Worm (Caenorhabditis elegans) whole organism, young adult: Measurements from ENCODE around the gene C35B1.4.

ENCODE experiments used
- B0019.2 ChIP-seq: fragments of 200-800 bp; sonication (Bioruptor generic); conservative IDR thresholded peaks from 2 replicates; pipeline ENCODE4 v1.3.6; 2022; ENCODE audit warnings: missing genetic modification reagents, missing genetic modification characterization, missing compliant biosample characterization
- B0336.3 ChIP-seq: fragments of 200-800 bp; sonication (Bioruptor generic); IDR thresholded peaks from 2 replicates; pipeline ENCODE4 v1.3.6; 2022; ENCODE audit warnings: missing genetic modification characterization, missing compliant biosample characterization
- C06A6.2 ChIP-seq: fragments of 200-800 bp; sonication (Bioruptor generic); conservative IDR thresholded peaks from 2 replicates; pipeline ENCODE4 v1.3.6; 2022; ENCODE audit warnings: missing genetic modification characterization, missing compliant biosample characterization
- F10E7.11 ChIP-seq: sonication (generic microtip); optimal IDR thresholded peaks from 2 replicates; lab custom pipeline; 2017; ENCODE audit warnings: mild to moderate bottlenecking, missing genetic modification characterization, moderate library complexity, missing compliant biosample characterization
- F22D6.2 ChIP-seq: sonication (generic microtip); optimal IDR thresholded peaks from 2 replicates; lab custom pipeline; 2016; ENCODE audit warnings: mild to moderate bottlenecking, missing genetic modification characterization, missing compliant biosample characterization
- F49E8.2 ChIP-seq: sonication (generic microtip); optimal IDR thresholded peaks from 3 replicates; lab custom pipeline; 2017; ENCODE audit warnings: missing genetic modification characterization, mild to moderate bottlenecking, missing compliant biosample characterization, antibody characterized with exemption, moderate library complexity; ENCODE audit not compliant: insufficient read depth
- Y53F4B.3 ChIP-seq: fragments of 200-800 bp; sonication (Bioruptor generic); IDR thresholded peaks from 2 replicates; pipeline ENCODE4 v1.3.6; 2022; ENCODE audit warnings: missing genetic modification reagents, missing genetic modification characterization, missing compliant biosample characterization
- Y95B8A.8 ChIP-seq: fragments of 200-800 bp; sonication (Bioruptor generic); IDR thresholded peaks from 2 replicates; pipeline ENCODE4 v1.3.6; 2022; ENCODE audit warnings: missing genetic modification reagents, missing genetic modification characterization, missing compliant biosample characterization
- ama-1 ChIP-seq, 3 experiments: fragments of 150-350 bp in 1 of 3; sonication (generic microtip) in 2 of 3; optimal IDR thresholded peaks; 2 replicates each; lab custom pipeline; 2014 to 2018; ENCODE audit warnings: missing biosample characterization in 2 of 3, missing genetic modification characterization in 2 of 3, missing genetic modification reagents in 2 of 3
- attf-5 ChIP-seq: fragments of 200-800 bp; sonication (Bioruptor generic); optimal IDR thresholded peaks from 2 replicates; lab custom pipeline; 2018; ENCODE audit warnings: mild to moderate bottlenecking, missing genetic modification characterization, missing compliant biosample characterization
- bed-1 ChIP-seq: fragments of 200-800 bp; sonication (Bioruptor generic); IDR thresholded peaks from 2 replicates; pipeline ENCODE4 v1.3.6; 2022; ENCODE audit warnings: missing genetic modification reagents, missing genetic modification characterization, missing compliant biosample characterization
- ceh-79 ChIP-seq: sonication (generic microtip); optimal IDR thresholded peaks from 2 replicates; lab custom pipeline; 2017; ENCODE audit warnings: mild to moderate bottlenecking, missing genetic modification characterization, missing compliant biosample characterization
- die-1 ChIP-seq: sonication (generic microtip); optimal IDR thresholded peaks from 2 replicates; lab custom pipeline; 2016; ENCODE audit warnings: missing genotype, mild to moderate bottlenecking, missing genetic modification characterization, missing compliant biosample characterization
- dox-1 ChIP-seq: fragments of 200-800 bp; sonication (Bioruptor generic); IDR thresholded peaks from 2 replicates; pipeline ENCODE4 v1.3.6; 2022; ENCODE audit warnings: missing genetic modification reagents, missing genetic modification characterization, missing compliant biosample characterization
- him-1 ChIP-seq: sonication (generic microtip); optimal IDR thresholded peaks from 2 replicates; lab custom pipeline; 2016; ENCODE audit warnings: missing genotype, missing genetic modification reagents, missing genetic modification characterization, missing compliant biosample characterization
- hmg-1.2 ChIP-seq: fragments of 200-800 bp; sonication (Bioruptor generic); IDR thresholded peaks from 2 replicates; pipeline ENCODE4 v1.3.6; 2022; ENCODE audit warnings: missing genetic modification reagents, missing genetic modification characterization, missing compliant biosample characterization
- hsf-1 ChIP-seq: fragments of 200-800 bp; sonication (Bioruptor generic); IDR thresholded peaks from 2 replicates; pipeline ENCODE4 v1.3.6; 2022; ENCODE audit warnings: missing genetic modification reagents, missing genetic modification characterization, missing compliant biosample characterization
- let-607 ChIP-seq, 2 experiments: fragments of 200-800 bp in 1 of 2; sonication (Bioruptor generic) in 1 of 2; sonication (generic microtip) in 1 of 2; optimal IDR thresholded peaks; 2 replicates each; lab custom pipeline; 2016 to 2018; ENCODE audit warnings: mild to moderate bottlenecking in 2 of 2, missing compliant biosample characterization in 2 of 2, missing genetic modification characterization in 2 of 2, moderate library complexity in 2 of 2, missing genotype in 1 of 2
- lin-54 ChIP-seq: fragments of 200-800 bp; sonication (Bioruptor generic); optimal IDR thresholded peaks from 2 replicates; lab custom pipeline; 2018; ENCODE audit warnings: mild to moderate bottlenecking, missing genetic modification characterization, missing compliant biosample characterization
- lsy-27 ChIP-seq: sonication (generic microtip); optimal IDR thresholded peaks from 2 replicates; lab custom pipeline; 2017; ENCODE audit warnings: missing genetic modification characterization, mild to moderate bottlenecking, missing compliant biosample characterization, antibody characterized with exemption, missing genotype, borderline replicate concordance; ENCODE audit not compliant: insufficient read depth
- madf-6 ChIP-seq: fragments of 200-800 bp; sonication (Bioruptor generic); IDR thresholded peaks from 2 replicates; pipeline ENCODE4 v1.3.6; 2022; ENCODE audit warnings: missing genetic modification reagents, missing genetic modification characterization, missing compliant biosample characterization
- madf-8 ChIP-seq: fragments of 200-800 bp; sonication (Bioruptor generic); conservative IDR thresholded peaks from 2 replicates; pipeline ENCODE4 v1.3.6; 2022; ENCODE audit warnings: missing genetic modification reagents, missing genetic modification characterization, missing compliant biosample characterization
- mcd-1 ChIP-seq: fragments of 200-800 bp; sonication (Bioruptor generic); IDR thresholded peaks from 2 replicates; pipeline ENCODE4 v1.3.6; 2022; ENCODE audit warnings: missing genetic modification reagents, missing genetic modification characterization, missing compliant biosample characterization
- mel-28 ChIP-seq: sonication (generic microtip); optimal IDR thresholded peaks from 2 replicates; lab custom pipeline; 2016; ENCODE audit warnings: borderline replicate concordance, mild to moderate bottlenecking, missing genetic modification characterization, missing compliant biosample characterization
- mxl-1 ChIP-seq: sonication (generic microtip); optimal IDR thresholded peaks from 2 replicates; lab custom pipeline; 2016; ENCODE audit warnings: missing genetic modification characterization, missing compliant biosample characterization
- nfyb-1 ChIP-seq: fragments of 200-800 bp; sonication (Bioruptor generic); IDR thresholded peaks from 2 replicates; pipeline ENCODE4 v1.3.6; 2022; ENCODE audit warnings: missing genetic modification reagents, missing genetic modification characterization, missing compliant biosample characterization
- nhr-120 ChIP-seq: fragments of 200-800 bp; sonication (Bioruptor generic); IDR thresholded peaks from 2 replicates; pipeline ENCODE4 v1.3.6; 2022; ENCODE audit warnings: missing genetic modification characterization, missing compliant biosample characterization
- nhr-179 ChIP-seq: sonication (generic microtip); optimal IDR thresholded peaks from 2 replicates; lab custom pipeline; 2016; ENCODE audit warnings: mild to moderate bottlenecking, missing genetic modification characterization, missing compliant biosample characterization
- nhr-27 ChIP-seq: fragments of 200-800 bp; sonication (Bioruptor generic); optimal IDR thresholded peaks from 2 replicates; lab custom pipeline; 2018; ENCODE audit warnings: mild to moderate bottlenecking, missing genetic modification characterization, moderate library complexity, missing compliant biosample characterization
- nhr-90 ChIP-seq: sonication (generic microtip); optimal IDR thresholded peaks from 2 replicates; lab custom pipeline; 2016; ENCODE audit warnings: missing genotype, mild to moderate bottlenecking, missing genetic modification characterization, missing compliant biosample characterization
- rcor-1 ChIP-seq: fragments of 200-800 bp; sonication (Bioruptor generic); IDR thresholded peaks from 2 replicates; pipeline ENCODE4 v1.3.6; 2022; ENCODE audit warnings: missing genetic modification reagents, missing genetic modification characterization, missing compliant biosample characterization
- rec-8 ChIP-seq, 2 experiments: sonication (generic microtip); optimal IDR thresholded peaks; 2 replicates each; lab custom pipeline; 2016; ENCODE audit warnings: mild to moderate bottlenecking in 2 of 2, missing genetic modification characterization in 2 of 2, missing genetic modification reagents in 2 of 2, missing genotype in 2 of 2, missing biosample characterization in 1 of 2, missing compliant biosample characterization in 1 of 2, moderate library complexity in 1 of 2
- snpc-1.3 ChIP-seq: sonication (generic microtip); optimal IDR thresholded peaks from 2 replicates; lab custom pipeline; 2017; ENCODE audit warnings: missing genetic modification characterization, mild to moderate bottlenecking, missing compliant biosample characterization, antibody characterized with exemption, moderate library complexity, missing genotype, missing genetic modification reagents; ENCODE audit not compliant: insufficient read depth
- snpc-4 ChIP-seq, 5 experiments: fragments of 150-350 bp in 1 of 5; sonication (generic microtip) in 4 of 5; optimal IDR thresholded peaks; 2 replicates each; lab custom pipeline; 2014 to 2018; ENCODE audit warnings: missing genetic modification characterization in 5 of 5, missing biosample characterization in 3 of 5, antibody characterized with exemption in 2 of 5, mild to moderate bottlenecking in 2 of 5, missing compliant biosample characterization in 2 of 5, missing genotype in 2 of 5, moderate library complexity in 2 of 5, missing genetic modification reagents in 1 of 5
- tbp1 ChIP-seq: fragments of 200-800 bp; sonication (Bioruptor generic); optimal IDR thresholded peaks from 2 replicates; lab custom pipeline; 2018; ENCODE audit warnings: mild to moderate bottlenecking, missing genetic modification characterization, missing compliant biosample characterization
- unc-130 ChIP-seq: sonication (generic microtip); optimal IDR thresholded peaks from 2 replicates; lab custom pipeline; 2016; ENCODE audit warnings: missing genetic modification reagents, missing genetic modification characterization, missing compliant biosample characterization
- unc-62 ChIP-seq: fragments of 150-350 bp; optimal IDR thresholded peaks from 2 replicates; lab custom pipeline; 2014; ENCODE audit warnings: missing biosample characterization, missing genetic modification reagents, missing genetic modification characterization
- xnd-1 ChIP-seq: sonication (generic microtip); optimal IDR thresholded peaks from 2 replicates; lab custom pipeline; 2016; ENCODE audit warnings: missing genotype, missing genetic modification reagents, missing genetic modification characterization, missing compliant biosample characterization
- ztf-18 ChIP-seq: sonication (generic microtip); optimal IDR thresholded peaks from 2 replicates; lab custom pipeline; 2016; ENCODE audit warnings: missing genotype, mild to moderate bottlenecking, missing genetic modification characterization, missing compliant biosample characterization
- ztf-22 ChIP-seq: fragments of 200-800 bp; sonication (Bioruptor generic); optimal IDR thresholded peaks from 2 replicates; lab custom pipeline; 2018; ENCODE audit warnings: mild to moderate bottlenecking, missing genetic modification characterization, moderate library complexity, missing compliant biosample characterization

The C35B1.4 gene

ce11 chrIV:4049398-4049998 lies 30.1 kb upstream of the C35B1.4 start, which contains the start of gene pcn-1 (continued):
- peak; percentile 80 for TF ChIP-seq F22D6.2 (tag; lab: Kevin White, UChicago)
- TF ChIP-seq B0019.2 (GFP tag; lab: Robert Waterston, UW), result peak; percentile 87
- peak; percentile 99 for TF ChIP-seq B0336.3 (GFP tag; lab: Robert Waterston, UW)
- TF ChIP-seq nhr-179 (tag; lab: Kevin White, UChicago), result no peak
- no peak for TF ChIP-seq nhr-120 (GFP tag; lab: Robert Waterston, UW)
- peak; percentile 92 for TF ChIP-seq Y95B8A.8 (GFP tag; lab: Robert Waterston, UW)
- peak; percentile 76 to 86 for TF ChIP-seq let-607 (tag; optimal IDR thresholded peaks at IDR 0.05; lab: Kevin White, UChicago)
- no peak for TF ChIP-seq die-1 (tag; lab: Kevin White, UChicago)
- peak; percentile 84 for TF ChIP-seq C06A6.2
- no peak for TF ChIP-seq ama-1 (optimal IDR thresholded peaks at IDR 0.05; lab: Kevin White, UChicago)
- peak in 1 of 2 experiments; percentile 23 for TF ChIP-seq ama-1 (GFP tag; optimal IDR thresholded peaks at IDR 0.05; lab: Kevin White, UChicago)
- TF ChIP-seq hmg-1.2, result peak; percentile 85
- TF ChIP-seq F10E7.11 (tag; lab: Kevin White, UChicago), result peak; percentile 62
- TF ChIP-seq ceh-79 (tag; lab: Kevin White, UChicago), result peak; percentile 41
- no peak for TF ChIP-seq Y53F4B.3 (GFP tag; lab: Robert Waterston, UW)
- peak; percentile 2 for TF ChIP-seq nhr-27
- no peak for TF ChIP-seq nhr-90 (tag; lab: Kevin White, UChicago)
- TF ChIP-seq mel-28 (tag; lab: Kevin White, UChicago), result peak; percentile 64
- peak; percentile 29 for TF ChIP-seq ztf-22 (GFP tag; lab: Kevin White, UChicago)
- peak; percentile 99 for TF ChIP-seq madf-6 (GFP tag; lab: Robert Waterston, UW)
- peak; percentile 76 for TF ChIP-seq tbp1 (GFP tag; lab: Kevin White, UChicago)
- TF ChIP-seq mcd-1 (GFP tag; lab: Robert Waterston, UW), result peak; percentile 97
- peak; percentile 91 for TF ChIP-seq hsf-1
- TF ChIP-seq dox-1 (GFP tag; lab: Robert Waterston, UW), result peak; percentile 98
- TF ChIP-seq unc-130 (GFP tag; lab: Kevin White, UChicago), result peak; percentile 87
- TF ChIP-seq madf-8 (GFP tag; lab: Robert Waterston, UW), result peak; percentile 96
- peak; percentile 52 for TF ChIP-seq snpc-1.3
- peak; percentile 54 for TF ChIP-seq snpc-4 (GFP tag; optimal IDR thresholded peaks at IDR 0.05; lab: Kevin White, UChicago)
- peak; percentile 38 to 89 (median 78) for TF ChIP-seq snpc-4 (tag; optimal IDR thresholded peaks at IDR 0.05; lab: Kevin White, UChicago)
- TF ChIP-seq rec-8 (tag; optimal IDR thresholded peaks at IDR 0.05; lab: Kevin White, UChicago), result peak in 1 of 2 experiments; percentile 9
- TF ChIP-seq mxl-1 (tag; lab: Kevin White, UChicago), result no peak
- peak; percentile 100 for TF ChIP-seq lin-54 (GFP tag; lab: Kevin White, UChicago)

ce11 chrIV:4051539-4051938 lies 28.1 kb upstream of the C35B1.4 start, which contains the start of gene wrt-5:
Gene wrt-5, minus strand, starts transcription at chrIV:4051639.
- TF ChIP-seq F49E8.2 (tag; lab: Kevin White, UChicago) (no peak), B0336.3 (GFP tag; lab: Robert Waterston, UW) (no peak), him-1 (no peak), nhr-27 (no peak), bed-1 (GFP tag; lab: Robert Waterston, UW) (no peak), rcor-1 (GFP tag; lab: Robert Waterston, UW) (no peak), lsy-27 (tag; lab: Kevin White, UChicago) (no peak), xnd-1 (tag; lab: Kevin White, UChicago) (no peak), ztf-18 (tag; lab: Kevin White, UChicago) (no peak), attf-5 (GFP tag; lab: Kevin White, UChicago) (no peak), nfyb-1 (GFP tag; lab: Robert Waterston, UW) (no peak), unc-62 (no peak), mel-28 (tag; lab: Kevin White, UChicago) (no peak)
